Worm (Caenorhabditis elegans): Measurements from ENCODE around the gene srw-112.

DNA sequence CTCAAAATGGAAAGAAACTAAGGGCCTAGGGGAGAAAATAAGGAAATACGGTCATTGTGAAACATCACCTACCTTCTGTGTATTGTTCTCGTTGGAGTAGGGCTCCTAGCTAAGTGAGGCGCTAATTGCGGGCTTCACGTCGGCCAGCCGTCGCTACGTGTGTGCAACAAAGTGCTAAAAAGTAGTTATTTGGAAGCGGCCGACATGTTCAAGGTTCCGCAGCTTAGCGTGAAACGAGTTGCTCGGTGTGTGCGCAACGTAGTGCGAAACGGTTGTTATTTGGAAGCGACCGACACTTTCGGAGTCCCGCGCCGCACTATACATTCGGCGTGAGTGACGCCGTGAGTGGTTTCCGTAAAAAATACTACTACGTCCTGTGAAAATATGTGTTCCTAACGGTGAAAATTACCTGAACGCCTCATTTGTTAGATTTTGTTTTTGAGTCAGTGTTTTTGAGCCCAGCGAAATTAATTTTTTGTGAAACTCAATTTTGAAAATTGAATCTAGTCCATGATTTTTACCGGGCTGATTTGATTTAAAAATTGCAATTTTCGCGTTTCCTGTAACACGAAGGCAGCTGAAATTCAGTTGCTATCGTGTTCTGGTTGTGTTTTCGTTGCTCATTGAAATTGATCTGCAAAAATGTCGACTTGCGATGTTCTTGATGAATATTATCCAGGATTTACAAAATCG lies 34.4 kb downstream of the srw-112 start, which contains the start of gene srw-129:
- TF ChIP-seq swsn-7 (tag; optimal IDR thresholded peaks at IDR 0.05) (no peak), nhr-84 (tag; optimal IDR thresholded peaks at IDR 0.05) (no peak), unc-62 (GFP tag; optimal IDR thresholded peaks at IDR 0.05) (no peak), snpc-4 (tag; optimal IDR thresholded peaks at IDR 0.05) (no peak)

Data from whole organism, L1 larva.